Fruit fly (Drosophila melanogaster) whole organism: ENCODE results near the gene Ufsp2.

Experiments
- Dll ChIP-seq: fragments of >200 bp; optimal IDR thresholded peaks from 2 replicates; lab custom pipeline; 2017
- pan ChIP-seq: fragments of >200 bp; optimal IDR thresholded peaks from 2 replicates; lab custom pipeline; 2017
- psq ChIP-seq: fragments of >200 bp; optimal IDR thresholded peaks from 2 replicates; lab custom pipeline; 2017

DNA sequence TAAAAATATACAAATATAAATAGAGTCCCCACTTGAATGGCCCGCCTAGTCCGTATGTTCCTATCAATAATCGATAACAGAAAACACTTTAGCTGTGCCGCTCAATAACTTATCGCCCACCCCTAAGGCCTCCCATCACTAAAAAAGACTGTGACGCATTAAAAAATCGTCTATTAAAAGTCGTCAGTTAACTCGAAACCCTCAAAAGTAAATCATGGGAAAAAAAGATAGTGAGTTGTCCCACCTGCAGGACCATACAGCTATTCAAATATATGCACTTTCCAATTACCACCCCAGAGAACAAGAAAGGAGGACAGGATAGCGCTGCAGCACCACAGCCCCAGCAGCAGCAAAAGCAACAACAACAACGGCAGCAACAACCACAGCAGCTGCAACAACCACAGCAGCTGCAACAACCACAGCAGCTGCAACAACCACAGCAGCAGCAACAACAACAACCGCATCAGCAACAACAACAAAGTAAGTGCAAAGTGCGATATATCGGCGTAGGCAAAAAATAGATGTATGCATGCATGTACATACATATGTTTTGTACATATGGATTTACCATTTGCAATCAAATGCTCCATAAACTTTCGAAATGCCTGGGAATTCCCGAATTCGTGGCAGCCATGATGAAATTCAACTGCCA is 22.3 kb upstream of the Ufsp2 start, which contains the start of gene AGO2:
- no peak for TF ChIP-seq Dll (lab: Kevin White, UChicago)
- TF ChIP-seq psq (lab: Kevin White, UChicago), result no peak
- TF ChIP-seq pan, result no peak
